In the genomic region with DNA sequence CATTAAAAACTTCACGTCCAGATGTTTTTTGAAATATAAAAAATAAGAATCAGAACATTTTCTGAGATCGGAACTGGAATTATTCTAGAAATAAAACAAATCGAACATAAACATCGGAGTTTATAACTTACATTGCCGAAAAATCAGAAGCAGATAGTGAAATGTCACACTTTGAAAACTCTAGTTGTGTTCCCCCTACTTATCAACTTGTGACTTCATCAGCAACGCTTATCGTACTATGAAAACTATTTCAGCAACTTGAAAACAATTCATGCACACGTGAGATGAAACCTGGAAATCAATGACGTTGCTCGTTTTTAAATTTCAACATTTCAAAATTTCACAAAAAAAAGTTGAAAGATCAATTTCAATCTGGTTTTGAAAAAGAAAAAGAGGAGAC, we compare ENCODE assay signal across 4 worm cellular contexts.
A peak's percentile ranks its signal among the peaks of the same experiment; 100 is the strongest.
TF ChIP-seq lines count a peak whose summit lies in the region.

No protein-coding gene starts in this region.

TF ChIP-seq in whole organism, L1 larva, 84 proteins besides CTCF, POLR2A, EP300 and RAD21 (continues in another document):
- TF ChIP-seq C34B4.2 (tag; optimal IDR thresholded peaks at IDR 0.05; lab: Kevin White, UChicago) (no peak), skn-1 (tag; optimal IDR thresholded peaks at IDR 0.05; lab: Kevin White, UChicago) (no peak), lin-35 (GFP tag; optimal IDR thresholded peaks at IDR 0.05; lab: Kevin White, UChicago) (peak in 1 of 2 experiments; percentile 40), fkh-10 (GFP tag; optimal IDR thresholded peaks at IDR 0.05; lab: Kevin White, UChicago) (no peak), elt-3 (tag; optimal IDR thresholded peaks at IDR 0.05; lab: Kevin White, UChicago) (no peak), aha-1 (tag; optimal IDR thresholded peaks at IDR 0.05; lab: Kevin White, UChicago) (no peak), efl-1 (optimal IDR thresholded peaks at IDR 0.05; lab: Kevin White, UChicago) (no peak), efl-1 (GFP tag; optimal IDR thresholded peaks at IDR 0.05 in 1 of 2; lab: Kevin White, UChicago) (no peak), nhr-237 (tag; optimal IDR thresholded peaks at IDR 0.05; lab: Kevin White, UChicago) (no peak), F16B12.6 (tag; optimal IDR thresholded peaks at IDR 0.05; lab: Kevin White, UChicago) (no peak), elt-2 (tag; optimal IDR thresholded peaks at IDR 0.05; lab: Kevin White, UChicago) (peak; percentile 71), unc-86 (tag; optimal IDR thresholded peaks at IDR 0.05; lab: Kevin White, UChicago) (no peak), pqm-1 (tag; optimal IDR thresholded peaks at IDR 0.05; lab: Kevin White, UChicago) (no peak), xbp-1 (tag; optimal IDR thresholded peaks at IDR 0.05; lab: Kevin White, UChicago) (no peak), dpl-1 (GFP tag; optimal IDR thresholded peaks at IDR 0.05; lab: Kevin White, UChicago) (no peak), C04F5.9 (tag; optimal IDR thresholded peaks at IDR 0.05; lab: Kevin White, UChicago) (no peak), tbx-2 (tag; optimal IDR thresholded peaks at IDR 0.05; lab: Kevin White, UChicago) (no peak), Y116A8C.19 (tag; optimal IDR thresholded peaks at IDR 0.05; lab: Kevin White, UChicago; ENCODE audit: borderline replicate concordance) (no peak), nhr-90 (tag; optimal IDR thresholded peaks at IDR 0.05; lab: Kevin White, UChicago; ENCODE audit: poor library complexity) (no peak), vab-15 (tag; optimal IDR thresholded peaks at IDR 0.05; lab: Kevin White, UChicago) (no peak), lin-14 (GFP tag; optimal IDR thresholded peaks at IDR 0.05; lab: Kevin White, UChicago) (no peak), ama-1 (optimal IDR thresholded peaks at IDR 0.05; lab: Kevin White, UChicago) (no peak)

TF ChIP-seq in whole organism, L2 larva, 48 proteins besides CTCF, POLR2A, EP300 and RAD21:
- TF ChIP-seq lsy-2 (tag; optimal IDR thresholded peaks at IDR 0.05; lab: Kevin White, UChicago), result no peak
- TF ChIP-seq fos-1 (tag; optimal IDR thresholded peaks at IDR 0.05; lab: Kevin White, UChicago), result peak; percentile 48
- no peak for TF ChIP-seq nhr-11 (tag; optimal IDR thresholded peaks at IDR 0.05; lab: Kevin White, UChicago)
- TF ChIP-seq lin-39 (tag; optimal IDR thresholded peaks at IDR 0.05; lab: Kevin White, UChicago), result no peak
- no peak for TF ChIP-seq C34F6.9 (tag; optimal IDR thresholded peaks at IDR 0.05; lab: Kevin White, UChicago)
- TF ChIP-seq ceh-82 (tag; optimal IDR thresholded peaks at IDR 0.05; lab: Kevin White, UChicago), result no peak
- TF ChIP-seq dmd-4 (tag; optimal IDR thresholded peaks at IDR 0.05; lab: Kevin White, UChicago), result no peak
- no peak for TF ChIP-seq nhr-10 (tag; optimal IDR thresholded peaks at IDR 0.05; lab: Kevin White, UChicago)
- TF ChIP-seq aly-2 (tag; optimal IDR thresholded peaks at IDR 0.05; lab: Kevin White, UChicago), result no peak
- TF ChIP-seq crh-2 (tag; optimal IDR thresholded peaks at IDR 0.05; lab: Kevin White, UChicago), result peak; percentile 20
- TF ChIP-seq sma-9 (GFP tag; optimal IDR thresholded peaks at IDR 0.05; lab: Kevin White, UChicago), result peak; percentile 58
- no peak for TF ChIP-seq sma-9 (tag; optimal IDR thresholded peaks at IDR 0.05; lab: Kevin White, UChicago)

TF ChIP-seq in whole organism, L3 larva, 47 proteins besides CTCF, POLR2A, EP300 and RAD21:
- peak; percentile 73 for TF ChIP-seq pqm-1 (tag; optimal IDR thresholded peaks at IDR 0.05; lab: Kevin White, UChicago)
- TF ChIP-seq elt-1 (tag; optimal IDR thresholded peaks at IDR 0.05; lab: Kevin White, UChicago), result no peak
- TF ChIP-seq elt-2 (tag; optimal IDR thresholded peaks at IDR 0.05; lab: Kevin White, UChicago), result peak; percentile 73

TF ChIP-seq in whole organism, L4 larva, 104 proteins besides CTCF, POLR2A, EP300 and RAD21:
- TF ChIP-seq nhr-77 (tag; optimal IDR thresholded peaks at IDR 0.05; lab: Kevin White, UChicago), result no peak
- TF ChIP-seq spr-3 (GFP tag; optimal IDR thresholded peaks at IDR 0.05; lab: Kevin White, UChicago), result no peak
- peak; percentile 69 for TF ChIP-seq nhr-28 (tag; optimal IDR thresholded peaks at IDR 0.05; lab: Kevin White, UChicago)
- no peak for TF ChIP-seq daf-12 (tag; optimal IDR thresholded peaks at IDR 0.05; lab: Kevin White, UChicago)
- peak; percentile 38 for TF ChIP-seq pqm-1 (tag; optimal IDR thresholded peaks at IDR 0.05; lab: Kevin White, UChicago)
- TF ChIP-seq lin-1 (GFP tag; IDR thresholded peaks at IDR 0.05; lab: Robert Waterston, UW), result 0 out of 2 replicates have a peak, but pooled peaks have one; percentile 29
- TF ChIP-seq snpc-4 (tag; optimal IDR thresholded peaks at IDR 0.05; lab: Kevin White, UChicago), result no peak
- TF ChIP-seq aly-2 (tag; optimal IDR thresholded peaks at IDR 0.05; lab: Kevin White, UChicago), result no peak
- TF ChIP-seq hlh-30 (tag; optimal IDR thresholded peaks at IDR 0.05; lab: Kevin White, UChicago; ENCODE audit: insufficient read depth), result peak; percentile 60
- TF ChIP-seq mdl-1 (tag; optimal IDR thresholded peaks at IDR 0.05; lab: Kevin White, UChicago), result peak in 1 of 2 experiments; percentile 20
- peak; percentile 35 for TF ChIP-seq aha-1 (tag; lab: Kevin White, UChicago)
- TF ChIP-seq hlh-11 (tag; optimal IDR thresholded peaks at IDR 0.05; lab: Kevin White, UChicago), result peak; percentile 59
- TF ChIP-seq ceh-28 (tag; optimal IDR thresholded peaks at IDR 0.05; lab: Kevin White, UChicago), result no peak
- TF ChIP-seq daf-16 (GFP tag; optimal IDR thresholded peaks at IDR 0.05; lab: Kevin White, UChicago), result no peak
- peak; percentile 84 for TF ChIP-seq daf-16 (tag; optimal IDR thresholded peaks at IDR 0.05; lab: Kevin White, UChicago)
- peak; percentile 46 for TF ChIP-seq dve-1 (tag; optimal IDR thresholded peaks at IDR 0.05; lab: Kevin White, UChicago; ENCODE audit: insufficient read depth)
- no peak for TF ChIP-seq jun-1 (tag; optimal IDR thresholded peaks at IDR 0.05; lab: Kevin White, UChicago)
- no peak for TF ChIP-seq mxl-3 (GFP tag; optimal IDR thresholded peaks at IDR 0.05; lab: Kevin White, UChicago)
- TF ChIP-seq T20F7.1 (GFP tag; optimal IDR thresholded peaks at IDR 0.05; lab: Kevin White, UChicago), result no peak
- TF ChIP-seq daf-19 (GFP tag; conservative IDR thresholded peaks at IDR 0.05; lab: Robert Waterston, UW), result no peak
- no peak for TF ChIP-seq tra-1 (GFP tag; IDR thresholded peaks at IDR 0.05; lab: Robert Waterston, UW)
- no peak for TF ChIP-seq rbr-2 (tag; optimal IDR thresholded peaks at IDR 0.05; lab: Kevin White, UChicago)
- TF ChIP-seq ztf-11 (tag; optimal IDR thresholded peaks at IDR 0.05; lab: Kevin White, UChicago), result no peak
- peak; percentile 52 for TF ChIP-seq dmd-6 (GFP tag; IDR thresholded peaks at IDR 0.05; lab: Robert Waterston, UW)
- no peak for TF ChIP-seq sdz-12 (GFP tag; optimal IDR thresholded peaks at IDR 0.05; lab: Kevin White, UChicago)
